Worm (Caenorhabditis elegans): ENCODE results near the gene ilkp-1.

DNA sequence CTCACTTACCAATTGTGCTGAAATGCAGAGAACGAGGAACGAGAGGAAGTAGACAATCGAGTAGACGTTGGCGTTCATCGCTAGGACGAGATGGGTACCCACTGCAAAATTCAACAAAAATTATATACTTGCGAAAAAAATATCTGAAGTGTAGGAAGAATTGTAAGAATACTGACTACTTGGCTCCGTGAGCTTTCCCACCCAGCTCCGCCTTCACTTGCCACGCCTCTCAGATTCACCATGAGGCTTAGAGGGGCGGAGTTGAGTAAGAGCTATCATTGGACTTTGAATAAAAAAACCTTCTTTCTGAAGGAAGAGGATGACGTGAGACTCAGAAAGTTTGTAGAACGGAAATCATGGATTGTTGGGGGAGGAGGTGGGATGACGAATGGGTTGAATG lies 19.8 kb upstream of the ilkp-1 start, which contains the start of gene nlp-18:
- no peak for TF ChIP-seq F49E8.2 (tag; optimal IDR thresholded peaks at IDR 0.05; ENCODE audit: insufficient read depth)
- TF ChIP-seq F23B12.7 (tag; optimal IDR thresholded peaks at IDR 0.05; ENCODE audit: insufficient read depth): no peak
- no peak for TF ChIP-seq unc-62 (GFP tag; optimal IDR thresholded peaks at IDR 0.05)
- no peak for TF ChIP-seq snpc-4 (GFP tag; optimal IDR thresholded peaks at IDR 0.05)
- no peak for TF ChIP-seq snpc-4 (tag; optimal IDR thresholded peaks at IDR 0.05)
- no peak for TF ChIP-seq sea-2 (GFP tag; IDR thresholded peaks at IDR 0.05)
- no peak for TF ChIP-seq gei-17 (GFP tag; optimal IDR thresholded peaks at IDR 0.05)

Data from whole organism, young adult.